Fruit fly (Drosophila melanogaster) whole organism, embryonic: Measurements from ENCODE around the gene RAF2.
A peak's percentile ranks its signal among the peaks of the same experiment; 100 is the strongest.

Source experiments
- Aef1 ChIP-seq: fragments of 200-800 bp; sonication (Bioruptor generic); IDR thresholded peaks from 3 replicates; pipeline ENCODE4 v1.3.6; 2022; ENCODE audit warnings: missing biosample characterization, missing genetic modification characterization
- Awh ChIP-seq: fragments of 200-800 bp; sonication (Bioruptor generic); IDR thresholded peaks from 2 replicates; pipeline ENCODE4, ENCODE4 v1.3.6; 2022; ENCODE audit warnings: missing biosample characterization, missing genetic modification characterization
- B-H1 ChIP-seq: fragments of 200-800 bp; sonication (Bioruptor generic); IDR thresholded peaks from 3 replicates; pipeline ENCODE4 v1.3.6; 2022; ENCODE audit warnings: missing biosample characterization, missing genetic modification characterization
- Bgb ChIP-seq: fragments of 200-800 bp; sonication (Bioruptor generic); IDR thresholded peaks from 2 replicates; pipeline ENCODE4 v1.3.6; 2022; ENCODE audit warnings: missing biosample characterization, missing genetic modification characterization; ENCODE audit not compliant: partially characterized antibody
- CG11085 ChIP-seq: fragments of 200-800 bp; sonication (Bioruptor generic); IDR thresholded peaks from 2 replicates; pipeline ENCODE4 v1.3.6; 2022; ENCODE audit warnings: missing biosample characterization, missing genetic modification characterization
- CG11504 ChIP-seq: fragments of 200-800 bp; sonication (Bioruptor generic); optimal IDR thresholded peaks from 3 replicates; lab custom pipeline; 2019; ENCODE audit warnings: missing biosample characterization, mild to moderate bottlenecking, missing genetic modification characterization, moderate library complexity
- CG12744 ChIP-seq: fragments of 200-800 bp; sonication (Bioruptor generic); optimal IDR thresholded peaks from 2 replicates; lab custom pipeline; 2016; ENCODE audit warnings: missing biosample characterization, missing genetic modification characterization
- CG13894 ChIP-seq: fragments of 200-800 bp; sonication (Bioruptor generic); optimal IDR thresholded peaks from 3 replicates; lab custom pipeline; 2018; ENCODE audit warnings: missing biosample characterization, mild to moderate bottlenecking, missing genetic modification characterization, moderate library complexity
- CG18599 ChIP-seq: fragments of 200-800 bp; sonication (Bioruptor generic); optimal IDR thresholded peaks from 3 replicates; lab custom pipeline; 2017; ENCODE audit warnings: missing biosample characterization, missing genetic modification characterization, mild to moderate bottlenecking, moderate library complexity, missing genetic modification reagents
- CG2678 ChIP-seq: fragments of 200-800 bp; sonication (Bioruptor generic); optimal IDR thresholded peaks from 3 replicates; lab custom pipeline; 2019; ENCODE audit warnings: missing biosample characterization, mild to moderate bottlenecking, missing genetic modification characterization, moderate library complexity
- CG3995 ChIP-seq: fragments of 200-800 bp; sonication (Bioruptor generic); optimal IDR thresholded peaks from 3 replicates; lab custom pipeline; 2016; ENCODE audit warnings: missing biosample characterization, missing genetic modification characterization
- CG4360 ChIP-seq: fragments of 200-800 bp; sonication (Bioruptor generic); IDR thresholded peaks from 2 replicates; pipeline ENCODE4 v1.3.6; 2022; ENCODE audit warnings: missing biosample characterization, missing genetic modification characterization
- CG4730 ChIP-seq: fragments of 200-800 bp; sonication (Bioruptor generic); IDR thresholded peaks from 2 replicates; pipeline ENCODE4 v1.3.6; 2022; ENCODE audit warnings: missing biosample characterization, missing genetic modification characterization
- CG5245 ChIP-seq: fragments of 200-800 bp; sonication (Bioruptor generic); optimal IDR thresholded peaks from 3 replicates; lab custom pipeline; 2016; ENCODE audit warnings: missing biosample characterization, missing genetic modification characterization
- CG6175 ChIP-seq: fragments of 200-800 bp; sonication (Bioruptor generic); IDR thresholded peaks from 3 replicates; pipeline ENCODE4 v1.3.6; 2022; ENCODE audit warnings: missing biosample characterization, missing genetic modification characterization
- CG6854 ChIP-seq: fragments of 200-800 bp; sonication (Bioruptor generic); optimal IDR thresholded peaks from 3 replicates; lab custom pipeline; 2017; ENCODE audit warnings: missing biosample characterization, mild to moderate bottlenecking, missing genetic modification characterization
- CG7271 ChIP-seq: fragments of 200-800 bp; sonication (Bioruptor generic); optimal IDR thresholded peaks from 2 replicates; lab custom pipeline; 2018; ENCODE audit warnings: missing biosample characterization, mild to moderate bottlenecking, missing genetic modification characterization, moderate library complexity
- CG8944 ChIP-seq: fragments of 200-800 bp; sonication (Bioruptor generic); optimal IDR thresholded peaks from 3 replicates; lab custom pipeline; 2016; ENCODE audit warnings: missing biosample characterization, missing genetic modification characterization
- CG9932 ChIP-seq: fragments of 200-800 bp; sonication (Bioruptor generic); IDR thresholded peaks from 2 replicates; pipeline ENCODE4 v1.3.6; 2022; ENCODE audit warnings: missing biosample characterization, missing genetic modification characterization
- HLH4C ChIP-seq: fragments of 200-800 bp; sonication (Bioruptor generic); IDR thresholded peaks from 3 replicates; pipeline ENCODE4 v1.3.6; 2022; ENCODE audit warnings: missing biosample characterization, missing genetic modification characterization; ENCODE audit not compliant: partially characterized antibody
- Hmr ChIP-seq: fragments of 200-800 bp; sonication (Bioruptor generic); optimal IDR thresholded peaks from 3 replicates; lab custom pipeline; 2017; ENCODE audit warnings: mild to moderate bottlenecking, missing biosample characterization, missing genetic modification reagents, missing genetic modification characterization
- MESR4 ChIP-seq: fragments of 200-800 bp; sonication (Bioruptor generic); optimal IDR thresholded peaks from 2 replicates; lab custom pipeline; 2018; ENCODE audit warnings: missing biosample characterization, mild to moderate bottlenecking, missing genetic modification characterization, moderate library complexity
- Myb ChIP-seq: fragments of 200-800 bp; sonication (Bioruptor generic); optimal IDR thresholded peaks from 2 replicates; lab custom pipeline; 2016; ENCODE audit warnings: missing biosample characterization, missing genetic modification characterization
- Neu2 ChIP-seq: fragments of 200-800 bp; sonication (Bioruptor generic); optimal IDR thresholded peaks from 3 replicates; lab custom pipeline; 2016; ENCODE audit warnings: missing biosample characterization, missing genetic modification characterization, borderline replicate concordance
- Nf-YB ChIP-seq: fragments of 200-800 bp; sonication (Bioruptor generic); optimal IDR thresholded peaks from 3 replicates; lab custom pipeline; 2019; ENCODE audit warnings: missing biosample characterization, mild to moderate bottlenecking, missing genetic modification characterization, moderate library complexity
- PHDP ChIP-seq: fragments of 200-800 bp; sonication (Bioruptor generic); optimal IDR thresholded peaks from 3 replicates; lab custom pipeline; 2018; ENCODE audit warnings: missing biosample characterization, mild to moderate bottlenecking, missing genetic modification characterization, moderate library complexity
- Sry-δ ChIP-seq: fragments of 200-800 bp; sonication (Bioruptor generic); optimal IDR thresholded peaks from 2 replicates; lab custom pipeline; 2016; ENCODE audit warnings: missing biosample characterization, missing genetic modification characterization
- Xbp1 ChIP-seq: fragments of 200-800 bp; sonication (Bioruptor generic); optimal IDR thresholded peaks from 3 replicates; lab custom pipeline; 2016; ENCODE audit warnings: missing biosample characterization, mild to moderate bottlenecking, missing genetic modification characterization
- ato ChIP-seq: fragments of 200-800 bp; sonication (Bioruptor generic); IDR thresholded peaks from 2 replicates; pipeline ENCODE4 v1.3.6; 2022; ENCODE audit warnings: missing biosample characterization, missing genetic modification characterization; ENCODE audit not compliant: partially characterized antibody
- cg ChIP-seq: fragments of 200-800 bp; sonication (Bioruptor generic); optimal IDR thresholded peaks from 3 replicates; lab custom pipeline; 2019; ENCODE audit warnings: missing biosample characterization, mild to moderate bottlenecking, missing genetic modification characterization, moderate library complexity
- chinmo ChIP-seq: fragments of 200-800 bp; sonication (Bioruptor generic); IDR thresholded peaks from 4 replicates; pipeline ENCODE4 v1.3.6; 2022; ENCODE audit warnings: missing biosample characterization, missing genetic modification characterization; ENCODE audit not compliant: partially characterized antibody
- dimm ChIP-seq: fragments of 200-800 bp; sonication (Bioruptor generic); IDR thresholded peaks from 2 replicates; pipeline ENCODE4 v1.3.6; 2022; ENCODE audit warnings: missing biosample characterization, missing genetic modification characterization
- eve ChIP-seq, 2 experiments: fragments of >200 bp; optimal IDR thresholded peaks; 2 replicates each; lab custom pipeline; 2017; ENCODE audit warnings: missing biosample characterization in 2 of 2, missing genetic modification characterization in 2 of 2
- fd64A ChIP-seq: fragments of 200-800 bp; sonication (Bioruptor generic); optimal IDR thresholded peaks from 3 replicates; lab custom pipeline; 2018; ENCODE audit warnings: missing biosample characterization, mild to moderate bottlenecking, missing genetic modification characterization
- gcm ChIP-seq: fragments of 200-800 bp; sonication (Bioruptor generic); optimal IDR thresholded peaks from 2 replicates; lab custom pipeline; 2019; ENCODE audit warnings: missing biosample characterization, mild to moderate bottlenecking, missing genetic modification characterization, moderate library complexity
- gfzf ChIP-seq: fragments of 200-800 bp; sonication (Bioruptor generic); optimal IDR thresholded peaks from 2 replicates; lab custom pipeline; 2016; ENCODE audit warnings: missing biosample characterization, mild to moderate bottlenecking, missing genetic modification characterization, moderate library complexity
- hth ChIP-seq: fragments of >200 bp; optimal IDR thresholded peaks from 2 replicates; lab custom pipeline; 2017; ENCODE audit warnings: inconsistent platforms
- lbe ChIP-seq: fragments of 200-800 bp; sonication (Bioruptor generic); optimal IDR thresholded peaks from 2 replicates; lab custom pipeline; 2016; ENCODE audit warnings: missing biosample characterization, mild to moderate bottlenecking, missing genetic modification characterization
- lov ChIP-seq, 2 experiments: fragments of 200-800 bp in 1 of 2; fragments of >200 bp in 1 of 2; sonication (Bioruptor generic) in 1 of 2; IDR thresholded peaks in 1 of 2; optimal IDR thresholded peaks in 1 of 2; 2 replicates in 1 of 2; 3 replicates in 1 of 2; pipeline versions ENCODE4 v1.3.6 to Lab custom; 2017 to 2022; ENCODE audit warnings: missing biosample characterization in 1 of 2, missing genetic modification characterization in 1 of 2
- nau ChIP-seq: fragments of 200-800 bp; sonication (Bioruptor generic); optimal IDR thresholded peaks from 3 replicates; lab custom pipeline; 2017; ENCODE audit warnings: missing biosample characterization, mild to moderate bottlenecking, missing genetic modification characterization, missing genetic modification reagents
- org-1 ChIP-seq: fragments of 200-800 bp; sonication (Bioruptor generic); optimal IDR thresholded peaks from 2 replicates; lab custom pipeline; 2017; ENCODE audit warnings: missing biosample characterization, missing genetic modification characterization
- pb ChIP-seq: fragments of 200-800 bp; sonication (Bioruptor generic); optimal IDR thresholded peaks from 3 replicates; lab custom pipeline; 2016; ENCODE audit warnings: missing biosample characterization, missing genetic modification characterization
- repo ChIP-seq: fragments of 200-800 bp; sonication (Bioruptor generic); optimal IDR thresholded peaks from 2 replicates; lab custom pipeline; 2016; ENCODE audit warnings: missing biosample characterization, missing genetic modification characterization
- rib ChIP-seq: fragments of 200-800 bp; sonication (Bioruptor generic); IDR thresholded peaks from 2 replicates; pipeline ENCODE4 v1.3.6; 2022; ENCODE audit warnings: missing biosample characterization, missing genetic modification characterization
- run ChIP-seq: fragments of 200-800 bp; sonication (Bioruptor generic); optimal IDR thresholded peaks from 3 replicates; lab custom pipeline; 2018; ENCODE audit warnings: missing biosample characterization, mild to moderate bottlenecking, missing genetic modification characterization
- salm ChIP-seq: fragments of 200-800 bp; sonication (Bioruptor generic); optimal IDR thresholded peaks from 2 replicates; lab custom pipeline; 2018; ENCODE audit warnings: missing biosample characterization, mild to moderate bottlenecking, missing genetic modification characterization
- schlank ChIP-seq: fragments of 200-800 bp; sonication (Bioruptor generic); optimal IDR thresholded peaks from 2 replicates; lab custom pipeline; 2018; ENCODE audit warnings: missing biosample characterization, mild to moderate bottlenecking, missing genetic modification characterization
- slou ChIP-seq: fragments of 200-800 bp; sonication (Bioruptor generic); optimal IDR thresholded peaks from 3 replicates; lab custom pipeline; 2016; ENCODE audit warnings: missing biosample characterization, missing genetic modification characterization
- tio ChIP-seq: fragments of 200-800 bp; sonication (Bioruptor generic); optimal IDR thresholded peaks from 2 replicates; lab custom pipeline; 2017; ENCODE audit warnings: missing biosample characterization, missing genetic modification characterization, inconsistent platforms
- zfh2 ChIP-seq: fragments of 200-800 bp; sonication (Bioruptor generic); optimal IDR thresholded peaks from 2 replicates; lab custom pipeline; 2016; ENCODE audit warnings: missing biosample characterization, missing genetic modification characterization

RAF2 gene

DNA sequence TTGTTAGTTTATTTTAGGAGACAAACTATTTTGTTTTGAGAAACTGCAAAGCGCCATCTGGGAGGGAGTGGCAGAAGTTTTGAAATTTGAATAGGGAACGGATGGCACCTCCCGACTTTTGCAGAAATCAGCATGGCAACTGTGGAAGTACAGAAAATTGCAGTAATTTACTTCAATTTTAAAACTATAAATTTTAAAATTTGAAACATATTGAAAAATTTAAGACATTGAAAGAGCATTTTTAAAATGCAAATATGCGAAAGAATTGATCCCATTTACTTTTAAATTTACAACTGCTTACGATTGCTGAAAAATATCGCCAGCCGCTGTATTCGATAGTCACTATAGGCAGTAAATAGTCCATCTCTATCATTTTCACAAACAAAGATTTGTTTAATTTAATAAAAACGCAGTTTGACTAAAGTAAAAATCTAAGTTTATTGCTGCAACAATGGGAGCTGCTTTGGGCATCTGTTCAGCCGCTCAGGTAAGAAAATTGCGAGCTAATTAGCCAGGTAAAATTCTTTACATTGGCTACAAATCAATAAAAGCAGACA lies 26.3 kb downstream of the RAF2 start, which contains the start of gene Serinc (continued):
- TF ChIP-seq pb (GFP tag; lab: Kevin White, UChicago) (no peak), Bgb (GFP tag; lab: Robert Waterston, UW) (peak; percentile 98), Neu2 (GFP tag; lab: Kevin White, UChicago) (no peak), tio (GFP tag; lab: Kevin White, UChicago) (no peak), CG9932 (GFP tag; lab: Robert Waterston, UW) (peak; percentile 78; the same call in 1 of the 2 replicates), CG2678 (tag; lab: Kevin White, UChicago) (no peak), salm (tag; lab: Kevin White, UChicago) (no peak), zfh2 (GFP tag; lab: Kevin White, UChicago) (peak; percentile 55), Awh (GFP tag; lab: Robert Waterston, UW) (no peak), CG6175 (GFP tag; lab: Robert Waterston, UW) (no peak), CG12744 (no peak), B-H1 (no peak), gfzf (no peak), HLH4C (GFP tag; lab: Robert Waterston, UW) (peak; percentile 95), CG7271 (no peak), PHDP (tag; lab: Kevin White, UChicago) (peak; percentile 40), CG4360 (GFP tag; lab: Robert Waterston, UW) (no peak), fd64A (GFP tag; lab: Kevin White, UChicago) (no peak), CG8944 (peak; percentile 36), CG13894 (no peak), eve (GFP tag; optimal IDR thresholded peaks at IDR 0.05; lab: Kevin White, UChicago) (no peak), CG18599 (no peak), org-1 (GFP tag; lab: Kevin White, UChicago) (no peak), CG6854 (no peak), Hmr (GFP tag; lab: Kevin White, UChicago) (peak; percentile 69), CG4730 (GFP tag; lab: Robert Waterston, UW) (no peak), lbe (peak; percentile 56), dimm (GFP tag; lab: Robert Waterston, UW) (no peak), Nf-YB (GFP tag; lab: Kevin White, UChicago) (peak; percentile 37), Xbp1 (GFP tag; lab: Kevin White, UChicago) (peak; percentile 74), run (no peak), schlank (tag; lab: Kevin White, UChicago) (no peak), CG11504 (tag; lab: Kevin White, UChicago) (no peak), Myb (peak; percentile 73), cg (no peak), Sry-δ (GFP tag; lab: Kevin White, UChicago) (peak; percentile 97), gcm (GFP tag; lab: Kevin White, UChicago) (peak; percentile 0), CG11085 (GFP tag; lab: Robert Waterston, UW) (peak; percentile 33; the same call in 1 of the 2 replicates), chinmo (peak; percentile 92; the same call in 3 of the 4 replicates), slou (GFP tag; lab: Kevin White, UChicago) (peak; percentile 0), hth (lab: Kevin White, UChicago) (no peak), MESR4 (peak; percentile 73), CG5245 (GFP tag; lab: Kevin White, UChicago) (peak; percentile 58), Aef1 (GFP tag; lab: Robert Waterston, UW) (peak; percentile 34; the same call in 2 of the 3 replicates), nau (GFP tag; lab: Kevin White, UChicago) (no peak), CG3995 (GFP tag; lab: Kevin White, UChicago) (peak; percentile 92), rib (GFP tag; lab: Robert Waterston, UW) (no peak), repo (no peak), ato (GFP tag; lab: Robert Waterston, UW) (peak; percentile 97), lov (optimal IDR thresholded peaks at IDR 0.05; lab: Kevin White, UChicago) (no peak), lov (GFP tag; IDR thresholded peaks at IDR 0.05; lab: Robert Waterston, UW) (no peak)
